Worm (Caenorhabditis elegans) whole organism, L4 larva: ENCODE data around the gene nsph-1.1.

Source experiments
- F37D6.2 ChIP-seq: sonication (generic microtip); optimal IDR thresholded peaks from 2 replicates; lab custom pipeline; 2016; ENCODE audit warnings: mild to moderate bottlenecking, missing genetic modification characterization, missing compliant biosample characterization
- F44E2.7 ChIP-seq: fragments of 200-800 bp; sonication (Bioruptor generic); IDR thresholded peaks from 2 replicates; pipeline ENCODE4 v2.1.2; 2022; ENCODE audit warnings: missing genetic modification characterization, missing compliant biosample characterization
- R02D3.7 ChIP-seq: fragments of 150-350 bp; sonication (generic microtip); optimal IDR thresholded peaks from 3 replicates; lab custom pipeline; 2014; ENCODE audit warnings: missing biosample characterization, missing genetic modification characterization
- T26A8.4 ChIP-seq: fragments of 200-800 bp; sonication (Bioruptor generic); IDR thresholded peaks from 2 replicates; pipeline ENCODE4 v1.3.6; 2022; ENCODE audit warnings: missing genetic modification characterization, missing compliant biosample characterization
- Y48G9A.11 ChIP-seq: fragments of 200-800 bp; sonication (Bioruptor generic); IDR thresholded peaks from 2 replicates; pipeline ENCODE4 v1.3.6; 2022; ENCODE audit warnings: missing genetic modification reagents, missing genetic modification characterization, missing compliant biosample characterization
- Y5F2A.4 ChIP-seq: fragments of 200-800 bp; sonication (Bioruptor generic); optimal IDR thresholded peaks from 2 replicates; lab custom pipeline; 2018; ENCODE audit warnings: mild to moderate bottlenecking, missing genetic modification characterization, missing compliant biosample characterization
- Y75B8A.6 ChIP-seq: fragments of 200-800 bp; sonication (Bioruptor generic); IDR thresholded peaks from 2 replicates; pipeline ENCODE4 v1.3.6; 2022; ENCODE audit warnings: missing genetic modification reagents, missing genetic modification characterization, missing compliant biosample characterization
- ceh-28 ChIP-seq: fragments of 150-350 bp; optimal IDR thresholded peaks from 2 replicates; lab custom pipeline; 2014; ENCODE audit warnings: missing biosample characterization, missing genetic modification reagents, missing genetic modification characterization
- ctbp-1 ChIP-seq: fragments of 200-800 bp; sonication (Bioruptor generic); IDR thresholded peaks from 2 replicates; pipeline ENCODE4 v1.3.6; 2022; ENCODE audit warnings: missing genetic modification reagents, missing genetic modification characterization, missing compliant biosample characterization
- daf-16 ChIP-seq, 3 experiments: sonication (generic microtip); optimal IDR thresholded peaks; 2 replicates each; lab custom pipeline; 2016 to 2017; ENCODE audit warnings: missing genetic modification characterization in 3 of 3, missing genetic modification reagents in 3 of 3, mild to moderate bottlenecking in 2 of 3, missing compliant biosample characterization in 2 of 3, missing biosample characterization in 1 of 3, moderate library complexity in 1 of 3
- dve-1 ChIP-seq: sonication (generic microtip); optimal IDR thresholded peaks from 2 replicates; lab custom pipeline; 2017; ENCODE audit warnings: antibody characterized with exemption, mild to moderate bottlenecking, missing genetic modification characterization, missing compliant biosample characterization; ENCODE audit not compliant: insufficient read depth
- egl-43 ChIP-seq: fragments of 200-800 bp; sonication (Bioruptor generic); IDR thresholded peaks from 2 replicates; pipeline ENCODE4 v1.3.6; 2022; ENCODE audit warnings: missing genetic modification reagents, missing genetic modification characterization, missing compliant biosample characterization
- fkh-10 ChIP-seq: fragments of 150-350 bp; optimal IDR thresholded peaks from 2 replicates; lab custom pipeline; 2014; ENCODE audit warnings: missing biosample characterization, missing genetic modification reagents, missing genetic modification characterization
- gei-8 ChIP-seq: fragments of 200-800 bp; sonication (Bioruptor generic); optimal IDR thresholded peaks from 2 replicates; lab custom pipeline; 2018; ENCODE audit warnings: mild to moderate bottlenecking, missing genetic modification characterization, missing compliant biosample characterization
- hif-1 ChIP-seq, 2 experiments: sonication (generic microtip); optimal IDR thresholded peaks; 2 replicates each; lab custom pipeline; 2016 to 2017; ENCODE audit warnings: missing compliant biosample characterization in 2 of 2, missing genetic modification characterization in 2 of 2, missing genetic modification reagents in 2 of 2, missing genotype in 2 of 2, mild to moderate bottlenecking in 1 of 2
- hlh-30 ChIP-seq: sonication (generic microtip); optimal IDR thresholded peaks from 2 replicates; lab custom pipeline; 2017; ENCODE audit warnings: antibody characterized with exemption, mild to moderate bottlenecking, missing genetic modification characterization, missing compliant biosample characterization; ENCODE audit not compliant: insufficient read depth
- hmg-1.1 ChIP-seq: fragments of 200-800 bp; sonication (Bioruptor generic); IDR thresholded peaks from 2 replicates; pipeline ENCODE4 v1.3.6; 2022; ENCODE audit warnings: missing genetic modification reagents, missing genetic modification characterization, missing compliant biosample characterization
- lin-29 ChIP-seq: fragments of 200-800 bp; sonication (Bioruptor generic); IDR thresholded peaks from 2 replicates; pipeline ENCODE4 v1.3.6; 2022; ENCODE audit warnings: missing genetic modification reagents, missing genetic modification characterization, missing compliant biosample characterization
- lsy-2 ChIP-seq, 2 experiments: fragments of 150-350 bp in 1 of 2; sonication (generic microtip) in 1 of 2; optimal IDR thresholded peaks; 2 replicates each; lab custom pipeline; 2014 to 2017; ENCODE audit warnings: missing biosample characterization in 2 of 2, missing genetic modification characterization in 2 of 2
- mdl-1 ChIP-seq, 2 experiments: fragments of 150-350 bp in 1 of 2; sonication (generic microtip) in 1 of 2; optimal IDR thresholded peaks; 2 replicates each; lab custom pipeline; 2014 to 2017; ENCODE audit warnings: missing biosample characterization in 2 of 2, missing genetic modification characterization in 2 of 2
- mes-2 ChIP-seq: sonication (generic microtip); optimal IDR thresholded peaks from 2 replicates; lab custom pipeline; 2016; ENCODE audit warnings: missing genotype, mild to moderate bottlenecking, missing genetic modification characterization, missing compliant biosample characterization; ENCODE audit not compliant: poor library complexity, severe bottlenecking
- mxl-3 ChIP-seq: fragments of 200-800 bp; sonication (Bioruptor generic); optimal IDR thresholded peaks from 2 replicates; lab custom pipeline; 2018; ENCODE audit warnings: mild to moderate bottlenecking, missing genetic modification characterization, missing compliant biosample characterization
- nhr-111 ChIP-seq: fragments of 200-800 bp; sonication (Bioruptor generic); optimal IDR thresholded peaks from 2 replicates; lab custom pipeline; 2018; ENCODE audit warnings: mild to moderate bottlenecking, missing genetic modification characterization, missing compliant biosample characterization
- nhr-25 ChIP-seq: sonication (generic microtip); optimal IDR thresholded peaks from 2 replicates; lab custom pipeline; 2017; ENCODE audit warnings: missing genetic modification characterization, mild to moderate bottlenecking, missing compliant biosample characterization, antibody characterized with exemption, moderate library complexity, borderline replicate concordance; ENCODE audit not compliant: insufficient read depth
- nhr-77 ChIP-seq: fragments of 150-350 bp; optimal IDR thresholded peaks from 2 replicates; lab custom pipeline; 2014; ENCODE audit warnings: missing biosample characterization, missing genetic modification characterization
- rbr-2 ChIP-seq: sonication (generic microtip); optimal IDR thresholded peaks from 2 replicates; lab custom pipeline; 2016; ENCODE audit warnings: missing genotype, missing genetic modification characterization, missing compliant biosample characterization
- snpc-1.2 ChIP-seq: fragments of 200-800 bp; sonication (Bioruptor generic); IDR thresholded peaks from 2 replicates; pipeline ENCODE4 v1.3.6; 2022; ENCODE audit warnings: missing genetic modification reagents, missing genetic modification characterization, missing compliant biosample characterization
- tag-97 ChIP-seq: fragments of 200-800 bp; sonication (Bioruptor generic); IDR thresholded peaks from 2 replicates; pipeline ENCODE4 v1.3.6; 2022; ENCODE audit warnings: missing genetic modification characterization, missing compliant biosample characterization
- unc-130 ChIP-seq: sonication (generic microtip); optimal IDR thresholded peaks from 2 replicates; lab custom pipeline; 2016; ENCODE audit warnings: missing genetic modification reagents, missing genetic modification characterization, missing compliant biosample characterization
- unc-62 ChIP-seq, 3 experiments: fragments of 150-350 bp in 1 of 3; sonication (generic microtip); optimal IDR thresholded peaks in 2 of 3; peaks in 1 of 3; 1 replicate in 1 of 3; 2 replicates in 2 of 3; lab custom pipeline; 2014 to 2017; ENCODE audit warnings: missing biosample characterization in 3 of 3, missing genetic modification characterization in 3 of 3, missing genetic modification reagents in 3 of 3, missing genotype in 1 of 3
- vab-7 ChIP-seq: fragments of 200-800 bp; sonication (Bioruptor generic); IDR thresholded peaks from 2 replicates; pipeline ENCODE4 v1.3.6; 2022; ENCODE audit warnings: missing genetic modification reagents, missing genetic modification characterization, missing compliant biosample characterization
- zfp-3 ChIP-seq: fragments of 200-800 bp; sonication (Bioruptor generic); conservative IDR thresholded peaks from 2 replicates; pipeline ENCODE4 v1.3.6; 2022; ENCODE audit warnings: missing genetic modification reagents, missing genetic modification characterization, missing compliant biosample characterization
- ztf-7 ChIP-seq: fragments of 150-350 bp; optimal IDR thresholded peaks from 2 replicates; lab custom pipeline; 2014; ENCODE audit warnings: missing biosample characterization, missing genetic modification characterization

Gene nsph-1.1

ce11 chrII:8784235-8784928 is 17.8 kb downstream of the nsph-1.1 start (continued):
- TF ChIP-seq Y48G9A.11 (GFP tag; lab: Robert Waterston, UW) (no peak), ztf-7 (tag; lab: Kevin White, UChicago) (no peak), nhr-25 (tag; lab: Kevin White, UChicago) (no peak), dve-1 (tag; lab: Kevin White, UChicago) (peak; percentile 57), unc-62 (GFP tag; optimal IDR thresholded peaks at IDR 0.05 in 1 of 2; lab: Kevin White, UChicago) (peak in 1 of 2 experiments; percentile 85), unc-62 (tag; optimal IDR thresholded peaks at IDR 0.05; lab: Kevin White, UChicago) (no peak), daf-16 (GFP tag; optimal IDR thresholded peaks at IDR 0.05; lab: Kevin White, UChicago) (no peak), daf-16 (tag; optimal IDR thresholded peaks at IDR 0.05; lab: Kevin White, UChicago) (peak; percentile 47), Y5F2A.4 (GFP tag; lab: Kevin White, UChicago) (no peak), zfp-3 (GFP tag; lab: Robert Waterston, UW) (no peak), snpc-1.2 (no peak), F37D6.2 (tag; lab: Kevin White, UChicago) (no peak)

ce11 chrII:8785875-8786274 is 19.3 kb downstream of the nsph-1.1 start:
- TF ChIP-seq unc-62 (GFP tag; optimal IDR thresholded peaks at IDR 0.05 in 1 of 2; lab: Kevin White, UChicago) (peak in 1 of 2 experiments; percentile 72), unc-62 (tag; optimal IDR thresholded peaks at IDR 0.05; lab: Kevin White, UChicago) (no peak), Y75B8A.6 (GFP tag; lab: Robert Waterston, UW) (no peak), fkh-10 (GFP tag; lab: Kevin White, UChicago) (peak; percentile 17), gei-8 (GFP tag; lab: Kevin White, UChicago) (no peak), ceh-28 (tag; lab: Kevin White, UChicago) (peak; percentile 38), rbr-2 (tag; lab: Kevin White, UChicago) (peak; percentile 50), egl-43 (GFP tag; lab: Robert Waterston, UW) (peak; percentile 60), hlh-30 (tag; lab: Kevin White, UChicago) (peak; percentile 82), T26A8.4 (GFP tag; lab: Robert Waterston, UW) (peak; percentile 61), mxl-3 (peak; percentile 37), hif-1 (tag; optimal IDR thresholded peaks at IDR 0.05; lab: Kevin White, UChicago) (peak in 1 of 2 experiments; percentile 9), vab-7 (GFP tag; lab: Robert Waterston, UW) (0 out of 2 replicates have a peak, but pooled peaks have one; percentile 9), lsy-2 (tag; optimal IDR thresholded peaks at IDR 0.05; lab: Kevin White, UChicago) (peak in 1 of 2 experiments; percentile 34), hmg-1.1 (GFP tag; lab: Robert Waterston, UW) (0 out of 2 replicates have a peak, but pooled peaks have one; percentile 39), mdl-1 (tag; optimal IDR thresholded peaks at IDR 0.05; lab: Kevin White, UChicago) (peak; percentile 62 to 76), Y48G9A.11 (GFP tag; lab: Robert Waterston, UW) (no peak), F44E2.7 (GFP tag; lab: Robert Waterston, UW) (no peak), tag-97 (GFP tag; lab: Robert Waterston, UW) (no peak), lin-29 (GFP tag; lab: Robert Waterston, UW) (no peak), mes-2 (tag; lab: Kevin White, UChicago) (peak; percentile 47), zfp-3 (GFP tag; lab: Robert Waterston, UW) (0 out of 2 replicates have a peak, but pooled peaks have one; percentile 73), nhr-77 (tag; lab: Kevin White, UChicago) (no peak), unc-130 (GFP tag; lab: Kevin White, UChicago) (no peak), ctbp-1 (0 out of 2 replicates have a peak, but pooled peaks have one; percentile 14), R02D3.7 (tag; lab: Kevin White, UChicago) (no peak), nhr-111 (GFP tag; lab: Kevin White, UChicago) (no peak)
